Worm (Caenorhabditis elegans) whole organism, late embryonic: ENCODE results near the gene T24E12.11.

ENCODE experiments used
- K02D7.2 ChIP-seq: sonication (generic microtip); optimal IDR thresholded peaks from 2 replicates; lab custom pipeline; 2017; ENCODE audit warnings: mild to moderate bottlenecking, missing genetic modification characterization, missing compliant biosample characterization
- ahr-1 ChIP-seq: sonication (generic microtip); optimal IDR thresholded peaks from 2 replicates; lab custom pipeline; 2016; ENCODE audit warnings: missing genetic modification characterization, missing compliant biosample characterization
- ama-1 ChIP-seq: fragments of 150-350 bp; optimal IDR thresholded peaks from 2 replicates; lab custom pipeline; 2014
- ceh-48 ChIP-seq: sonication (generic microtip); optimal IDR thresholded peaks from 2 replicates; lab custom pipeline; 2016; ENCODE audit warnings: missing genetic modification characterization, inconsistent platforms, missing compliant biosample characterization
- elt-4 ChIP-seq: sonication (generic microtip); optimal IDR thresholded peaks from 2 replicates; lab custom pipeline; 2016; ENCODE audit warnings: missing genetic modification characterization, missing compliant biosample characterization
- mec-3 ChIP-seq: sonication (generic microtip); optimal IDR thresholded peaks from 2 replicates; lab custom pipeline; 2016; ENCODE audit warnings: borderline replicate concordance, missing genetic modification characterization, missing compliant biosample characterization
- odd-2 ChIP-seq: sonication (generic microtip); optimal IDR thresholded peaks from 2 replicates; lab custom pipeline; 2017; ENCODE audit warnings: antibody characterized with exemption, mild to moderate bottlenecking, missing genetic modification characterization, missing compliant biosample characterization
- pat-9 ChIP-seq: fragments of 200-800 bp; sonication (Bioruptor generic); optimal IDR thresholded peaks from 2 replicates; lab custom pipeline; 2018; ENCODE audit warnings: mild to moderate bottlenecking, missing genetic modification characterization, moderate library complexity, missing compliant biosample characterization
- rnt-1 ChIP-seq: sonication (generic microtip); optimal IDR thresholded peaks from 2 replicates; lab custom pipeline; 2016; ENCODE audit warnings: missing genetic modification characterization, missing compliant biosample characterization
- unc-42 ChIP-seq: sonication (generic microtip); optimal IDR thresholded peaks from 2 replicates; lab custom pipeline; 2016; ENCODE audit warnings: missing genotype, missing genetic modification characterization, missing compliant biosample characterization
- zip-5 ChIP-seq: sonication (generic microtip); optimal IDR thresholded peaks from 2 replicates; lab custom pipeline; 2016; ENCODE audit warnings: missing genetic modification characterization, missing compliant biosample characterization

ce11 chrII:3779463-3779862 is at the start of gene T24E12.11:
- no peak for TF ChIP-seq ceh-48
- TF ChIP-seq K02D7.2 (tag; lab: Kevin White, UChicago): no peak
- TF ChIP-seq ahr-1 (tag; lab: Kevin White, UChicago): no peak
- TF ChIP-seq pat-9 (tag; lab: Kevin White, UChicago): no peak
- TF ChIP-seq ama-1 (lab: Kevin White, UChicago): no peak
- TF ChIP-seq zip-5 (tag; lab: Kevin White, UChicago): no peak
- no peak for TF ChIP-seq unc-42 (tag; lab: Kevin White, UChicago)
- TF ChIP-seq odd-2 (tag; lab: Kevin White, UChicago): no peak
- no peak for TF ChIP-seq elt-4
- no peak for TF ChIP-seq rnt-1
- TF ChIP-seq mec-3 (tag; lab: Kevin White, UChicago): no peak
